Fruit fly (Drosophila melanogaster): ENCODE results near the gene Eip74EF.

The Eip74EF gene

DNA sequence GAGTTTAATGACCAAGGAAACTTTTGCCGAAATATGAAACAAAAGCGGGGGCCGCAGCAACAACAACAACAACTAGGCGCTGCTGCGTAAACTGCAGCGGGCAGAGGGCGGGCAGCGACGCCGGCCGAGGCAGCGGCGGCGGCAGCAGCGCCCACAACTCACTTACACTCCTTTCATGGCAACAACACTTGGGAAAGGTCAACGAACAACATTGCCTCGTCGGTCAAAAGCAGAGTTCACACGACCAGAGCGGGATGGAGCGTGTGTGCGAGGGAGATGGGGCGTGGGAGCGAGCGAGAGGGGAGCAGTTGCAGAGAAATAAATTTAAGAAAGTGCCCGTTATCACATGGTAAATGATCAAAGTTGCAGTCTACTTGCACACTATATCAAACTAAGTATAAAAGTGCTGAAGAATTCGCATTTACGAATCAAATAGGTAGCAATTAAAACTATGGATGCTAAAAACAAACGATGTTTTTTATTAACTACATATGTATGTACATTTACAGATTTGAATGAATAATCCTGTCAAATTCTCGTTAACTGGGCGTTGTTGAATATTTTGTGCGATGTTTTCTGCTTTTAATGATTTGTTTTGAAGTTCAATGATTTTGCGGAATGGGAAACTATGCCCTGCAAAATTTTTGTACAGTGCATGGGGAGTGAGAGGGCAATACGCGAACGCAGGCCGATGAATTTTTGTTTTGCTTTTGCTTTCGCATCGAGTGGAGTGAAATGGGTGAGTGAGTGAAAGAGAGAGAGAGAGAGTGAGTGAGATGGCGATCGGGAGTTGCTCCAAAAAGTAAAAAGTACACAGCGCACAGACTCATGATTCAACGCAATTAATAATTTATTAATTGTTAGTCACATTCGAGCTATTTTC lies 10.7 kb downstream of the Eip74EF start (continued):
- TF ChIP-seq bowl (GFP tag; IDR thresholded peaks at IDR 0.05) (no peak), gce (GFP tag; IDR thresholded peaks at IDR 0.05) (no peak), Eip74EF (GFP tag; optimal IDR thresholded peaks at IDR 0.05) (peak in 1 of 2 experiments; percentile 0), nom (GFP tag; optimal IDR thresholded peaks at IDR 0.05) (no peak), unc-4 (GFP tag; IDR thresholded peaks at IDR 0.05; ENCODE audit: partially characterized antibody) (no peak), Side (GFP tag; optimal IDR thresholded peaks at IDR 0.05) (no peak), Ada2b (GFP tag; IDR thresholded peaks at IDR 0.05) (no peak), Gsc (GFP tag; IDR thresholded peaks at IDR 0.05) (no peak), CG42726 (GFP tag; IDR thresholded peaks at IDR 0.05; ENCODE audit: partially characterized antibody) (no peak), caup (GFP tag; optimal IDR thresholded peaks at IDR 0.05; ENCODE audit: severe bottlenecking) (no peak), CG9797 (GFP tag; optimal IDR thresholded peaks at IDR 0.05) (no peak), CG4328 (GFP tag; optimal IDR thresholded peaks at IDR 0.05) (no peak), Camta (GFP tag; optimal IDR thresholded peaks at IDR 0.05) (no peak), crc (GFP tag; optimal IDR thresholded peaks at IDR 0.05) (no peak), CG7839 (tag; optimal IDR thresholded peaks at IDR 0.05) (no peak), sob (GFP tag; IDR thresholded peaks at IDR 0.05) (no peak), CG8089 (GFP tag; optimal IDR thresholded peaks at IDR 0.05) (no peak), CG31441 (GFP tag; IDR thresholded peaks at IDR 0.05) (no peak), wek (GFP tag; optimal IDR thresholded peaks at IDR 0.05) (no peak), Med (GFP tag) (no peak), bbx (GFP tag; IDR thresholded peaks at IDR 0.05; ENCODE audit: partially characterized antibody) (no peak), Hey (tag; optimal IDR thresholded peaks at IDR 0.05) (no peak), CG10366 (GFP tag; IDR thresholded peaks at IDR 0.05) (no peak), CG18262 (tag; optimal IDR thresholded peaks at IDR 0.05) (peak; percentile 30), CG30403 (GFP tag; optimal IDR thresholded peaks at IDR 0.05) (peak; percentile 13), CG3065 (GFP tag; optimal IDR thresholded peaks at IDR 0.05) (no peak), CG10959 (GFP tag; IDR thresholded peaks at IDR 0.05) (no peak), CG9215 (GFP tag; IDR thresholded peaks at IDR 0.05) (no peak), lola (GFP tag; optimal IDR thresholded peaks at IDR 0.05) (peak in 1 of 3 experiments; percentile 3), so (GFP tag; IDR thresholded peaks at IDR 0.05) (no peak), CG3407 (GFP tag; optimal IDR thresholded peaks at IDR 0.05) (no peak), amos (GFP tag; IDR thresholded peaks at IDR 0.05; ENCODE audit: partially characterized antibody) (no peak), Fer3 (tag; optimal IDR thresholded peaks at IDR 0.05) (no peak), CG13123 (GFP tag; optimal IDR thresholded peaks at IDR 0.05) (no peak), pfk (GFP tag; optimal IDR thresholded peaks at IDR 0.05) (no peak), tgo (GFP tag; IDR thresholded peaks at IDR 0.05) (no peak), klu (GFP tag; IDR thresholded peaks at IDR 0.05) (no peak), wdn (GFP tag; IDR thresholded peaks at IDR 0.05) (no peak), CG10147 (GFP tag; optimal IDR thresholded peaks at IDR 0.05) (no peak), trem (tag; optimal IDR thresholded peaks at IDR 0.05) (no peak), Blimp-1 (GFP tag; optimal IDR thresholded peaks at IDR 0.05) (peak; percentile 38), tx (GFP tag; optimal IDR thresholded peaks at IDR 0.05) (no peak), org-1 (GFP tag; optimal IDR thresholded peaks at IDR 0.05) (no peak), gcm2 (GFP tag; optimal IDR thresholded peaks at IDR 0.05) (no peak), ken (GFP tag; IDR thresholded peaks at IDR 0.05) (no peak), gcm (GFP tag; optimal IDR thresholded peaks at IDR 0.05) (no peak), CG2129 (GFP tag; IDR thresholded peaks at IDR 0.05; ENCODE audit: partially characterized antibody) (no peak), CG43689 (GFP tag; IDR thresholded peaks at IDR 0.05) (no peak), sqz (GFP tag; optimal IDR thresholded peaks at IDR 0.05) (no peak)
